Worm (Caenorhabditis elegans) whole organism, young adult: ENCODE results near the gene F11G11.14.
A peak's percentile ranks its signal among the peaks of the same experiment; 100 is the strongest.

Source experiments
- B0336.3 ChIP-seq: fragments of 200-800 bp; sonication (Bioruptor generic); IDR thresholded peaks from 2 replicates; pipeline ENCODE4 v1.3.6; 2022; ENCODE audit warnings: missing genetic modification characterization, missing compliant biosample characterization
- F39B2.1 ChIP-seq: fragments of 200-800 bp; sonication (Bioruptor generic); IDR thresholded peaks from 2 replicates; pipeline ENCODE4 v1.3.6; 2022; ENCODE audit warnings: missing genetic modification reagents, missing genetic modification characterization, missing compliant biosample characterization
- F55B11.4 ChIP-seq: sonication (generic microtip); optimal IDR thresholded peaks from 2 replicates; lab custom pipeline; 2016; ENCODE audit warnings: missing compliant biosample characterization, missing genetic modification characterization, borderline replicate concordance; ENCODE audit not compliant: insufficient read depth
- T26A5.8 ChIP-seq: sonication (generic microtip); optimal IDR thresholded peaks from 2 replicates; lab custom pipeline; 2016; ENCODE audit warnings: missing genetic modification characterization, missing compliant biosample characterization
- Y67H2A.10 ChIP-seq: fragments of 200-800 bp; sonication (Bioruptor generic); conservative IDR thresholded peaks from 2 replicates; pipeline ENCODE4 v1.3.6; 2022; ENCODE audit warnings: missing genetic modification reagents, missing genetic modification characterization, missing compliant biosample characterization
- Y95B8A.8 ChIP-seq: fragments of 200-800 bp; sonication (Bioruptor generic); IDR thresholded peaks from 2 replicates; pipeline ENCODE4 v1.3.6; 2022; ENCODE audit warnings: missing genetic modification reagents, missing genetic modification characterization, missing compliant biosample characterization
- attf-3 ChIP-seq: fragments of 200-800 bp; sonication (Bioruptor generic); conservative IDR thresholded peaks from 2 replicates; pipeline ENCODE4 v1.3.6; 2022; ENCODE audit warnings: missing genetic modification reagents, missing genetic modification characterization, missing compliant biosample characterization
- bed-1 ChIP-seq: fragments of 200-800 bp; sonication (Bioruptor generic); IDR thresholded peaks from 2 replicates; pipeline ENCODE4 v1.3.6; 2022; ENCODE audit warnings: missing genetic modification reagents, missing genetic modification characterization, missing compliant biosample characterization
- ceh-27 ChIP-seq: fragments of 200-800 bp; sonication (Bioruptor generic); optimal IDR thresholded peaks from 2 replicates; lab custom pipeline; 2018; ENCODE audit warnings: mild to moderate bottlenecking, missing genetic modification characterization, moderate library complexity, missing compliant biosample characterization
- die-1 ChIP-seq: sonication (generic microtip); optimal IDR thresholded peaks from 2 replicates; lab custom pipeline; 2016; ENCODE audit warnings: missing genotype, mild to moderate bottlenecking, missing genetic modification characterization, missing compliant biosample characterization
- egl-44 ChIP-seq: fragments of 200-800 bp; sonication (Bioruptor generic); IDR thresholded peaks from 2 replicates; pipeline ENCODE4 v1.3.6; 2022; ENCODE audit warnings: missing genetic modification reagents, missing genetic modification characterization, missing compliant biosample characterization
- egrh-3 ChIP-seq: fragments of 200-800 bp; sonication (Bioruptor generic); IDR thresholded peaks from 2 replicates; pipeline ENCODE4 v1.3.6; 2022; ENCODE audit warnings: missing genetic modification reagents, missing genetic modification characterization, missing compliant biosample characterization
- hmg-1.2 ChIP-seq: fragments of 200-800 bp; sonication (Bioruptor generic); IDR thresholded peaks from 2 replicates; pipeline ENCODE4 v1.3.6; 2022; ENCODE audit warnings: missing genetic modification reagents, missing genetic modification characterization, missing compliant biosample characterization
- hrde-1 ChIP-seq: sonication (generic microtip); optimal IDR thresholded peaks from 2 replicates; lab custom pipeline; 2016; ENCODE audit warnings: missing genetic modification characterization, mild to moderate bottlenecking, missing compliant biosample characterization, moderate library complexity, missing genotype, missing genetic modification reagents, borderline replicate concordance
- hsf-1 ChIP-seq: fragments of 200-800 bp; sonication (Bioruptor generic); IDR thresholded peaks from 2 replicates; pipeline ENCODE4 v1.3.6; 2022; ENCODE audit warnings: missing genetic modification reagents, missing genetic modification characterization, missing compliant biosample characterization
- lin-26 ChIP-seq: fragments of 200-800 bp; sonication (Bioruptor generic); IDR thresholded peaks from 2 replicates; pipeline ENCODE4 v1.3.6; 2022; ENCODE audit warnings: missing genetic modification reagents, missing genetic modification characterization, missing compliant biosample characterization
- lin-40 ChIP-seq: sonication (generic microtip); optimal IDR thresholded peaks from 2 replicates; lab custom pipeline; 2016; ENCODE audit warnings: missing genetic modification characterization, mild to moderate bottlenecking, missing compliant biosample characterization, missing genotype, missing genetic modification reagents
- madf-6 ChIP-seq: fragments of 200-800 bp; sonication (Bioruptor generic); IDR thresholded peaks from 2 replicates; pipeline ENCODE4 v1.3.6; 2022; ENCODE audit warnings: missing genetic modification reagents, missing genetic modification characterization, missing compliant biosample characterization
- mel-28 ChIP-seq: sonication (generic microtip); optimal IDR thresholded peaks from 2 replicates; lab custom pipeline; 2016; ENCODE audit warnings: borderline replicate concordance, mild to moderate bottlenecking, missing genetic modification characterization, missing compliant biosample characterization
- nfyb-1 ChIP-seq: fragments of 200-800 bp; sonication (Bioruptor generic); IDR thresholded peaks from 2 replicates; pipeline ENCODE4 v1.3.6; 2022; ENCODE audit warnings: missing genetic modification reagents, missing genetic modification characterization, missing compliant biosample characterization
- nhr-120 ChIP-seq: fragments of 200-800 bp; sonication (Bioruptor generic); IDR thresholded peaks from 2 replicates; pipeline ENCODE4 v1.3.6; 2022; ENCODE audit warnings: missing genetic modification characterization, missing compliant biosample characterization
- rcor-1 ChIP-seq: fragments of 200-800 bp; sonication (Bioruptor generic); IDR thresholded peaks from 2 replicates; pipeline ENCODE4 v1.3.6; 2022; ENCODE audit warnings: missing genetic modification reagents, missing genetic modification characterization, missing compliant biosample characterization
- rec-8 ChIP-seq, 2 experiments: sonication (generic microtip); optimal IDR thresholded peaks; 2 replicates each; lab custom pipeline; 2016; ENCODE audit warnings: mild to moderate bottlenecking in 2 of 2, missing genetic modification characterization in 2 of 2, missing genetic modification reagents in 2 of 2, missing genotype in 2 of 2, missing biosample characterization in 1 of 2, missing compliant biosample characterization in 1 of 2, moderate library complexity in 1 of 2
- tbp1 ChIP-seq: fragments of 200-800 bp; sonication (Bioruptor generic); optimal IDR thresholded peaks from 2 replicates; lab custom pipeline; 2018; ENCODE audit warnings: mild to moderate bottlenecking, missing genetic modification characterization, missing compliant biosample characterization
- unc-62 ChIP-seq: fragments of 150-350 bp; optimal IDR thresholded peaks from 2 replicates; lab custom pipeline; 2014; ENCODE audit warnings: missing biosample characterization, missing genetic modification reagents, missing genetic modification characterization
- xnd-1 ChIP-seq: sonication (generic microtip); optimal IDR thresholded peaks from 2 replicates; lab custom pipeline; 2016; ENCODE audit warnings: missing genotype, missing genetic modification reagents, missing genetic modification characterization, missing compliant biosample characterization
- zfh-2 ChIP-seq: fragments of 200-800 bp; sonication (Bioruptor generic); conservative IDR thresholded peaks from 2 replicates; pipeline ENCODE4 v1.3.6; 2022; ENCODE audit warnings: missing genetic modification reagents, missing genetic modification characterization, missing compliant biosample characterization
- zim-3 ChIP-seq: sonication (generic microtip); optimal IDR thresholded peaks from 2 replicates; lab custom pipeline; 2017; ENCODE audit warnings: mild to moderate bottlenecking, missing genetic modification characterization, moderate library complexity, missing compliant biosample characterization
- ztf-25 ChIP-seq: fragments of 200-800 bp; sonication (Bioruptor generic); IDR thresholded peaks from 2 replicates; pipeline ENCODE4 v1.3.6; 2022; ENCODE audit warnings: missing genetic modification reagents, missing genetic modification characterization, missing compliant biosample characterization
- ztf-26 ChIP-seq: sonication (generic microtip); optimal IDR thresholded peaks from 2 replicates; lab custom pipeline; 2017; ENCODE audit warnings: missing genetic modification characterization, missing compliant biosample characterization
- ztf-6 ChIP-seq: fragments of 200-800 bp; sonication (Bioruptor generic); IDR thresholded peaks from 2 replicates; pipeline ENCODE4 v1.3.6; 2022; ENCODE audit warnings: missing genetic modification reagents, missing genetic modification characterization, missing compliant biosample characterization

F11G11.14 gene

ce11 chrII:4871834-4872233 is 8.4 kb downstream of the F11G11.14 start:
- TF ChIP-seq nhr-120 (GFP tag; lab: Robert Waterston, UW) (no peak), ceh-27 (GFP tag; lab: Kevin White, UChicago) (no peak), zim-3 (tag; lab: Kevin White, UChicago) (no peak), Y95B8A.8 (GFP tag; lab: Robert Waterston, UW) (no peak), lin-40 (tag; lab: Kevin White, UChicago) (no peak), hmg-1.2 (no peak), T26A5.8 (no peak), ztf-25 (GFP tag; lab: Robert Waterston, UW) (no peak), tbp1 (GFP tag; lab: Kevin White, UChicago) (no peak), rec-8 (tag; optimal IDR thresholded peaks at IDR 0.05; lab: Kevin White, UChicago) (no peak), mel-28 (no peak), attf-3 (GFP tag; lab: Robert Waterston, UW) (no peak), die-1 (tag; lab: Kevin White, UChicago) (no peak), ztf-6 (GFP tag; lab: Robert Waterston, UW) (no peak), unc-62 (no peak), hrde-1 (tag; lab: Kevin White, UChicago) (no peak), xnd-1 (tag; lab: Kevin White, UChicago) (no peak), B0336.3 (no peak), F39B2.1 (GFP tag; lab: Robert Waterston, UW) (no peak)

- TF ChIP-seq ztf-25 (GFP tag; lab: Robert Waterston, UW) (0 out of 2 replicates have a peak, but pooled peaks have one; percentile 52), egrh-3 (GFP tag; lab: Robert Waterston, UW) (peak; percentile 92), lin-26 (GFP tag; lab: Robert Waterston, UW) (peak; percentile 37; the same call in 1 of the 2 replicates), zfh-2 (GFP tag; lab: Robert Waterston, UW) (peak; percentile 86)
- TF ChIP-seq, all 124 proteins: peak for 4; not testable (repeated sequence) for 120
These were observed 8.9 kb downstream of the F11G11.14 start for ce11 chrII:4872359-4872758.

DNA sequence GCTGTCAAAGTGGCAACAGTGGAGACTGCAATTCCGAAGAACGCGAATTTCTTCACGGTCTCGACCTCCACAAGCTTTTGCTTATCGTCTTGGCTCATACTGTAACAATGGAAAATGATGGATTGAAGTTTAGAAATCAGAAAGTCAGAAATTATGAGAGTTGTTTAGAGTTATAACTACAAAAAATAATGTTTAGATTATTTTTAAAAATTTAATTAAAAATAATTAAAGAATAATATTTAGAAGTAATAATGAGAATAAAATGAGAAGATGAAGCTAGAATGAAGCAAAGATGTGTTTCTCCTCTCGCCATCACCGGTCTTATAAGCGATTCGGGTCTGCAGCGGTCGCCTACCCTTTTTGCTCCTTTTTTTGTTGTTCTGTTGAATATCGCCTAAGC is 9.5 kb downstream of the F11G11.14 start, which contains the start of gene col-73:
Gene col-73, minus strand, starts transcription at position 101 of the 400 bp plus-strand sequence.
- TF ChIP-seq rcor-1: no peak
- no peak for TF ChIP-seq madf-6
- no peak for TF ChIP-seq hmg-1.2
- TF ChIP-seq bed-1 (GFP tag; lab: Robert Waterston, UW): no peak

DNA sequence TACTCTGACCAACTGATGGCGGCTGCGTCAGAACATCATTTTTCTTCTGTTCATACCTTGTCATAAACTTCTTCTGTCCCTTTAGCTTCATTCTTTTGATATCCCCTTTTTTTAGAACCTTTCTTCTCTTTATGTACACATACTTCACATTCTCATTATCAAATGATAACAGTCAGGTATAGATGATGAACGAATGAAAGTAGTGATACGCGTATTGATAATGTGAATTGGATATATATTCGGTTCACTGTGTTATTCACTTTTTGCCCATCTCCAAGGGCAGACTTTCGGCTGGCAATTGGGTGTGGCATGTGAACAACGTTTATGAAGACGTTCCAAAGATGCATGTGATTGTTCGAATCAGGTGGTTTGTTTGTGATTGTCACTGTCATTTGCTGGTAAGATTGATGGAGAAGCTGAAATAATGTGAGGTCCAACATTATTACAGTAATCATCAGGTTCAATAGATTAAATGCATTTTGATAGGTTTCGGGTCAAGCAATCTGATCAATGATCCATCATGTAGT is 10.9 kb downstream of the F11G11.14 start, which contains the start of gene F11G11.15:
Gene F11G11.15, plus strand, starts transcription at position 511 of the 527 bp plus-strand sequence.
- TF ChIP-seq lin-26 (GFP tag; lab: Robert Waterston, UW) (no peak), ztf-26 (tag; lab: Kevin White, UChicago) (peak; percentile 39)

- TF ChIP-seq nfyb-1 (GFP tag; lab: Robert Waterston, UW) (no peak), lin-40 (tag; lab: Kevin White, UChicago) (peak; percentile 16), hsf-1 (GFP tag; lab: Robert Waterston, UW) (no peak), F55B11.4 (no peak), Y67H2A.10 (GFP tag; lab: Robert Waterston, UW) (no peak), egl-44 (no peak)
These were observed 12.6 kb downstream of the F11G11.14 start, which contains the start of gene F11G11.13 for ce11 chrII:4876091-4876490. Gene F11G11.13 (minus strand): TSS chrII:4876179.
